Fruit fly (Drosophila melanogaster) whole organism, embryonic: ENCODE data around the gene CG11409.

ENCODE experiments used
- Ada2b ChIP-seq: fragments of 200-800 bp; sonication (Bioruptor generic); IDR thresholded peaks from 2 replicates; pipeline ENCODE4 v1.3.6; 2022; ENCODE audit warnings: missing biosample characterization, missing genetic modification characterization
- CG10543 ChIP-seq: fragments of 200-800 bp; sonication (Bioruptor generic); optimal IDR thresholded peaks from 3 replicates; lab custom pipeline; 2017; ENCODE audit warnings: missing biosample characterization, mild to moderate bottlenecking, missing genetic modification characterization, moderate library complexity
- CG11723 ChIP-seq: fragments of 200-800 bp; sonication (Bioruptor generic); optimal IDR thresholded peaks from 2 replicates; lab custom pipeline; 2017; ENCODE audit warnings: missing biosample characterization, mild to moderate bottlenecking, missing genetic modification characterization
- CG15269 ChIP-seq: fragments of 200-800 bp; sonication (Bioruptor generic); optimal IDR thresholded peaks from 2 replicates; lab custom pipeline; 2018; ENCODE audit warnings: missing biosample characterization, mild to moderate bottlenecking, missing genetic modification characterization, moderate library complexity
- CG15514 ChIP-seq: fragments of 200-800 bp; sonication (Bioruptor generic); optimal IDR thresholded peaks from 3 replicates; lab custom pipeline; 2017; ENCODE audit warnings: missing biosample characterization, missing genetic modification characterization, mild to moderate bottlenecking, moderate library complexity, missing genetic modification reagents
- CG18262 ChIP-seq: fragments of 200-800 bp; optimal IDR thresholded peaks from 3 replicates; lab custom pipeline; 2019; ENCODE audit warnings: missing biosample characterization, mild to moderate bottlenecking, missing genetic modification characterization, moderate library complexity
- CG18764 ChIP-seq: fragments of 200-800 bp; sonication (Bioruptor generic); optimal IDR thresholded peaks from 3 replicates; lab custom pipeline; 2016; ENCODE audit warnings: missing biosample characterization, missing genetic modification characterization
- CG3163 ChIP-seq: fragments of 200-800 bp; sonication (Bioruptor generic); optimal IDR thresholded peaks from 3 replicates; lab custom pipeline; 2016; ENCODE audit warnings: missing biosample characterization, missing genetic modification characterization
- CG5953 ChIP-seq: fragments of 200-800 bp; sonication (Bioruptor generic); IDR thresholded peaks from 2 replicates; pipeline ENCODE4 v1.3.6; 2022; ENCODE audit warnings: missing biosample characterization, missing genetic modification characterization
- CG6254 ChIP-seq: fragments of 200-800 bp; sonication (Bioruptor generic); optimal IDR thresholded peaks from 3 replicates; lab custom pipeline; 2017; ENCODE audit warnings: mild to moderate bottlenecking, missing biosample characterization, missing genetic modification reagents, missing genetic modification characterization
- CG6854 ChIP-seq: fragments of 200-800 bp; sonication (Bioruptor generic); optimal IDR thresholded peaks from 3 replicates; lab custom pipeline; 2017; ENCODE audit warnings: missing biosample characterization, mild to moderate bottlenecking, missing genetic modification characterization
- CG8281 ChIP-seq: fragments of 200-800 bp; sonication (Bioruptor generic); optimal IDR thresholded peaks from 2 replicates; lab custom pipeline; 2018; ENCODE audit warnings: missing biosample characterization, mild to moderate bottlenecking, missing genetic modification characterization, moderate library complexity
- CoRest ChIP-seq: fragments of 200-800 bp; sonication (Bioruptor generic); optimal IDR thresholded peaks from 3 replicates; lab custom pipeline; 2018; ENCODE audit warnings: missing biosample characterization, mild to moderate bottlenecking, missing genetic modification characterization, moderate library complexity
- D ChIP-seq, 2 experiments: fragments of 200-800 bp in 1 of 2; fragments of >200 bp in 1 of 2; sonication (Bioruptor generic) in 1 of 2; optimal IDR thresholded peaks; 2 replicates in 1 of 2; 3 replicates in 1 of 2; lab custom pipeline; 2017; ENCODE audit warnings: mild to moderate bottlenecking in 1 of 2, missing biosample characterization in 1 of 2, missing genetic modification characterization in 1 of 2, missing genetic modification reagents in 1 of 2
- Dip3 ChIP-seq: fragments of 200-800 bp; sonication (Bioruptor generic); optimal IDR thresholded peaks from 3 replicates; lab custom pipeline; 2016; ENCODE audit warnings: missing biosample characterization, missing genetic modification characterization
- Dref ChIP-seq: fragments of 200-800 bp; sonication (Bioruptor generic); IDR thresholded peaks from 2 replicates; pipeline ENCODE4 v1.3.6; 2022; ENCODE audit warnings: missing biosample characterization, missing genetic modification characterization
- Drgx ChIP-seq: fragments of 200-800 bp; sonication (Bioruptor generic); IDR thresholded peaks from 2 replicates; pipeline ENCODE4 v1.3.6; 2022; ENCODE audit warnings: missing biosample characterization, missing genetic modification characterization
- Gsc ChIP-seq: fragments of 200-800 bp; sonication (Bioruptor generic); IDR thresholded peaks from 2 replicates; pipeline ENCODE4 v1.3.6; 2022; ENCODE audit warnings: missing biosample characterization, missing genetic modification characterization
- HHEX ChIP-seq: fragments of 200-800 bp; sonication (Bioruptor generic); optimal IDR thresholded peaks from 3 replicates; lab custom pipeline; 2017; ENCODE audit warnings: missing biosample characterization, mild to moderate bottlenecking, missing genetic modification characterization, missing genetic modification reagents
- HLHmδ ChIP-seq: fragments of 200-800 bp; sonication (Bioruptor generic); optimal IDR thresholded peaks from 2 replicates; lab custom pipeline; 2018; ENCODE audit warnings: missing biosample characterization, mild to moderate bottlenecking, missing genetic modification characterization, moderate library complexity
- Hand ChIP-seq: fragments of 200-800 bp; sonication (Bioruptor generic); optimal IDR thresholded peaks from 2 replicates; lab custom pipeline; 2017; ENCODE audit warnings: mild to moderate bottlenecking, missing biosample characterization, missing genetic modification reagents, missing genetic modification characterization
- NK7.1 ChIP-seq: fragments of 200-800 bp; sonication (Bioruptor generic); optimal IDR thresholded peaks from 3 replicates; lab custom pipeline; 2016; ENCODE audit warnings: missing biosample characterization, missing genetic modification characterization
- Oli ChIP-seq: fragments of 200-800 bp; sonication (Bioruptor generic); optimal IDR thresholded peaks from 2 replicates; lab custom pipeline; 2018; ENCODE audit warnings: missing biosample characterization, mild to moderate bottlenecking, missing genetic modification characterization, moderate library complexity
- Ravus ChIP-seq: fragments of 200-800 bp; sonication (Bioruptor generic); IDR thresholded peaks from 2 replicates; pipeline ENCODE4 v1.3.6; 2022; ENCODE audit warnings: missing biosample characterization, missing genetic modification characterization
- Stat92E ChIP-seq, 3 experiments: fragments of >200 bp in 2 of 3; fragments of 200-800 bp in 1 of 3; sonication (Bioruptor generic) in 1 of 3; optimal IDR thresholded peaks; 2 replicates each; lab custom pipeline; 2017 to 2019; ENCODE audit warnings: missing biosample characterization in 3 of 3, missing genetic modification characterization in 3 of 3, mild to moderate bottlenecking in 1 of 3, moderate library complexity in 1 of 3
- az2 ChIP-seq: fragments of 200-800 bp; sonication (Bioruptor generic); optimal IDR thresholded peaks from 3 replicates; lab custom pipeline; 2016; ENCODE audit warnings: missing biosample characterization, missing genetic modification characterization
- bab2 ChIP-seq: fragments of 200-800 bp; sonication (Bioruptor generic); optimal IDR thresholded peaks from 2 replicates; lab custom pipeline; 2016; ENCODE audit warnings: missing biosample characterization, missing genetic modification characterization
- br ChIP-seq: fragments of >200 bp; optimal IDR thresholded peaks from 2 replicates; lab custom pipeline; 2017
- corto ChIP-seq: fragments of 200-800 bp; sonication (Bioruptor generic); optimal IDR thresholded peaks from 2 replicates; lab custom pipeline; 2016; ENCODE audit warnings: missing biosample characterization, mild to moderate bottlenecking, missing genetic modification characterization, moderate library complexity
- danr ChIP-seq: fragments of 200-800 bp; sonication (Bioruptor generic); IDR thresholded peaks from 2 replicates; pipeline ENCODE4 v1.3.6; 2022; ENCODE audit warnings: missing biosample characterization, missing genetic modification characterization
- gcm ChIP-seq: fragments of 200-800 bp; sonication (Bioruptor generic); optimal IDR thresholded peaks from 2 replicates; lab custom pipeline; 2019; ENCODE audit warnings: missing biosample characterization, mild to moderate bottlenecking, missing genetic modification characterization, moderate library complexity
- gcm2 ChIP-seq: fragments of 200-800 bp; sonication (Bioruptor generic); optimal IDR thresholded peaks from 2 replicates; lab custom pipeline; 2016; ENCODE audit warnings: missing biosample characterization, missing genetic modification characterization
- kni ChIP-seq: fragments of 200-800 bp; sonication (Bioruptor generic); optimal IDR thresholded peaks from 3 replicates; lab custom pipeline; 2017; ENCODE audit warnings: mild to moderate bottlenecking, missing biosample characterization, missing genetic modification reagents, missing genetic modification characterization
- maf-S ChIP-seq: fragments of 200-800 bp; sonication (Bioruptor generic); optimal IDR thresholded peaks from 2 replicates; lab custom pipeline; 2016; ENCODE audit warnings: missing biosample characterization, missing genetic modification characterization
- onecut ChIP-seq: fragments of 200-800 bp; sonication (Bioruptor generic); IDR thresholded peaks from 2 replicates; pipeline ENCODE4 v1.3.6; 2022; ENCODE audit warnings: missing biosample characterization, missing genetic modification characterization
- pnt ChIP-seq: fragments of 200-800 bp; sonication (Bioruptor generic); optimal IDR thresholded peaks from 3 replicates; lab custom pipeline; 2016; ENCODE audit warnings: missing biosample characterization, missing genetic modification characterization
- pzg ChIP-seq: fragments of 200-800 bp; sonication (Bioruptor generic); optimal IDR thresholded peaks from 3 replicates; lab custom pipeline; 2018; ENCODE audit warnings: missing biosample characterization, mild to moderate bottlenecking, missing genetic modification characterization, moderate library complexity
- rib ChIP-seq: fragments of 200-800 bp; sonication (Bioruptor generic); IDR thresholded peaks from 2 replicates; pipeline ENCODE4 v1.3.6; 2022; ENCODE audit warnings: missing biosample characterization, missing genetic modification characterization
- schlank ChIP-seq: fragments of 200-800 bp; sonication (Bioruptor generic); optimal IDR thresholded peaks from 2 replicates; lab custom pipeline; 2018; ENCODE audit warnings: missing biosample characterization, mild to moderate bottlenecking, missing genetic modification characterization
- seq ChIP-seq: fragments of 200-800 bp; sonication (Bioruptor generic); IDR thresholded peaks from 2 replicates; pipeline ENCODE4 v1.3.6; 2022; ENCODE audit warnings: missing biosample characterization, missing genetic modification characterization
- unc-4 ChIP-seq: fragments of 200-800 bp; sonication (Bioruptor generic); IDR thresholded peaks from 2 replicates; pipeline ENCODE4 v1.3.6; 2022; ENCODE audit warnings: missing biosample characterization, missing genetic modification characterization; ENCODE audit not compliant: partially characterized antibody
- wdn ChIP-seq: fragments of 200-800 bp; sonication (Bioruptor generic); IDR thresholded peaks from 2 replicates; pipeline ENCODE4 v1.3.6; 2022; ENCODE audit warnings: missing biosample characterization, missing genetic modification characterization
- yki ChIP-seq: fragments of >200 bp; optimal IDR thresholded peaks from 3 replicates; lab custom pipeline; 2018
- zfh1 ChIP-seq: fragments of 200-800 bp; sonication (Bioruptor generic); IDR thresholded peaks from 3 replicates; pipeline ENCODE4 v1.3.6; 2022; ENCODE audit warnings: missing biosample characterization, missing genetic modification characterization

The CG11409 gene

dm6 chrX:1349255-1349654 is 7.9 kb upstream of the CG11409 start, which contains the start of gene MTPAP (continued):
- no peak for TF ChIP-seq Oli
- peak; percentile 46 for TF ChIP-seq CoRest
- peak; percentile 60 for TF ChIP-seq unc-4
- TF ChIP-seq yki (lab: Kevin White, UChicago) = no peak
- no peak for TF ChIP-seq D (optimal IDR thresholded peaks at IDR 0.05; lab: Kevin White, UChicago)
- TF ChIP-seq D (GFP tag; optimal IDR thresholded peaks at IDR 0.05; lab: Kevin White, UChicago) = no peak
- no peak for TF ChIP-seq rib (GFP tag; lab: Robert Waterston, UW)
- no peak for TF ChIP-seq maf-S (GFP tag; lab: Kevin White, UChicago)
- TF ChIP-seq Gsc = no peak
- no peak for TF ChIP-seq CG8281 (tag; lab: Kevin White, UChicago)
- TF ChIP-seq wdn (GFP tag; lab: Robert Waterston, UW) = no peak
- TF ChIP-seq schlank (tag; lab: Kevin White, UChicago) = no peak
- TF ChIP-seq Dref (GFP tag; lab: Robert Waterston, UW) = peak; percentile 70
- TF ChIP-seq pnt (GFP tag; lab: Kevin White, UChicago) = no peak
- no peak for TF ChIP-seq Stat92E (GFP tag; optimal IDR thresholded peaks at IDR 0.05; lab: Kevin White, UChicago)
- TF ChIP-seq br = no peak
- no peak for TF ChIP-seq Ravus (GFP tag; lab: Robert Waterston, UW)
- no peak for TF ChIP-seq onecut
- TF ChIP-seq Ada2b (GFP tag; lab: Robert Waterston, UW) = no peak
- TF ChIP-seq CG3163 (GFP tag; lab: Kevin White, UChicago) = peak; percentile 1
- TF ChIP-seq Hand (GFP tag; lab: Kevin White, UChicago) = no peak
- TF ChIP-seq HHEX (GFP tag; lab: Kevin White, UChicago) = no peak
- TF ChIP-seq CG5953 = no peak
- TF ChIP-seq CG15514 (GFP tag; lab: Kevin White, UChicago) = peak; percentile 70
- TF ChIP-seq CG18764 = no peak
- no peak for TF ChIP-seq CG18262 (tag; lab: Kevin White, UChicago)
- no peak for TF ChIP-seq kni (GFP tag; lab: Kevin White, UChicago)
- no peak for TF ChIP-seq zfh1
- no peak for TF ChIP-seq CG11723 (GFP tag; lab: Kevin White, UChicago)
- no peak for TF ChIP-seq corto (GFP tag; lab: Kevin White, UChicago)
- no peak for TF ChIP-seq NK7.1
- no peak for TF ChIP-seq Dip3 (GFP tag; lab: Kevin White, UChicago)
- no peak for TF ChIP-seq gcm2
- no peak for TF ChIP-seq gcm (GFP tag; lab: Kevin White, UChicago)
- no peak for TF ChIP-seq HLHmδ (GFP tag; lab: Kevin White, UChicago)
- TF ChIP-seq az2 (GFP tag; lab: Kevin White, UChicago) = no peak
- no peak for TF ChIP-seq CG6254 (GFP tag; lab: Kevin White, UChicago)
- no peak for TF ChIP-seq CG6854
- no peak for TF ChIP-seq seq (GFP tag; lab: Robert Waterston, UW)
- peak; percentile 49 for TF ChIP-seq pzg (GFP tag; lab: Kevin White, UChicago)
- no peak for TF ChIP-seq Drgx
- no peak for TF ChIP-seq danr (GFP tag; lab: Robert Waterston, UW)
- no peak for TF ChIP-seq CG10543 (GFP tag; lab: Kevin White, UChicago)
- TF ChIP-seq CG15269 (tag; lab: Kevin White, UChicago) = no peak
- no peak for TF ChIP-seq bab2 (GFP tag; lab: Kevin White, UChicago)
